Fruit fly (Drosophila melanogaster) whole organism, embryonic: ENCODE measurements around the gene PolG2.

ENCODE experiments used
- Abd-B ChIP-seq: fragments of 200-800 bp; sonication (Bioruptor generic); optimal IDR thresholded peaks from 2 replicates; lab custom pipeline; 2018; ENCODE audit warnings: missing biosample characterization, mild to moderate bottlenecking, missing genetic modification characterization, moderate library complexity
- Atf3 ChIP-seq: fragments of 200-800 bp; sonication (Bioruptor generic); optimal IDR thresholded peaks from 3 replicates; lab custom pipeline; 2016; ENCODE audit warnings: missing biosample characterization, missing genetic modification characterization
- Awh ChIP-seq: fragments of 200-800 bp; sonication (Bioruptor generic); IDR thresholded peaks from 2 replicates; pipeline ENCODE4, ENCODE4 v1.3.6; 2022; ENCODE audit warnings: missing biosample characterization, missing genetic modification characterization
- BEAF-32 ChIP-seq: fragments of 200-800 bp; sonication (Bioruptor generic); optimal IDR thresholded peaks from 3 replicates; lab custom pipeline; 2017; ENCODE audit warnings: missing biosample characterization, missing genetic modification characterization, mild to moderate bottlenecking, moderate library complexity, missing genetic modification reagents
- CG10267 ChIP-seq: fragments of 200-800 bp; sonication (Bioruptor generic); optimal IDR thresholded peaks from 2 replicates; lab custom pipeline; 2018; ENCODE audit warnings: missing biosample characterization, mild to moderate bottlenecking, missing genetic modification characterization, moderate library complexity
- CG10979 ChIP-seq: fragments of 200-800 bp; sonication (Bioruptor generic); optimal IDR thresholded peaks from 2 replicates; lab custom pipeline; 2018; ENCODE audit warnings: missing biosample characterization, mild to moderate bottlenecking, missing genetic modification characterization, moderate library complexity
- CG14014 ChIP-seq: fragments of 200-800 bp; sonication (Bioruptor generic); IDR thresholded peaks from 2 replicates; pipeline ENCODE4 v1.3.6; 2022; ENCODE audit warnings: missing biosample characterization, missing genetic modification characterization
- CG14860 ChIP-seq: fragments of 200-800 bp; sonication (Bioruptor generic); IDR thresholded peaks from 3 replicates; pipeline ENCODE4 v1.3.6; 2022; ENCODE audit warnings: missing biosample characterization, missing genetic modification characterization; ENCODE audit not compliant: partially characterized antibody
- CG17802 ChIP-seq: fragments of 200-800 bp; sonication (Bioruptor generic); optimal IDR thresholded peaks from 2 replicates; lab custom pipeline; 2018; ENCODE audit warnings: missing biosample characterization, mild to moderate bottlenecking, missing genetic modification characterization, moderate library complexity
- CG17829 ChIP-seq: fragments of 200-800 bp; optimal IDR thresholded peaks from 2 replicates; lab custom pipeline; 2019; ENCODE audit warnings: missing biosample characterization, mild to moderate bottlenecking, missing genetic modification characterization, moderate library complexity
- CG18619 ChIP-seq: fragments of 200-800 bp; sonication (Bioruptor generic); optimal IDR thresholded peaks from 3 replicates; lab custom pipeline; 2017; ENCODE audit warnings: missing biosample characterization, mild to moderate bottlenecking, missing genetic modification characterization
- CG3726 ChIP-seq: fragments of 200-800 bp; sonication (Bioruptor generic); IDR thresholded peaks from 3 replicates; pipeline ENCODE4, ENCODE4 v1.3.6; 2022; ENCODE audit warnings: missing biosample characterization, missing genetic modification characterization
- CG3995 ChIP-seq: fragments of 200-800 bp; sonication (Bioruptor generic); optimal IDR thresholded peaks from 3 replicates; lab custom pipeline; 2016; ENCODE audit warnings: missing biosample characterization, missing genetic modification characterization
- CG4707 ChIP-seq: fragments of 200-800 bp; sonication (Bioruptor generic); optimal IDR thresholded peaks from 2 replicates; lab custom pipeline; 2018; ENCODE audit warnings: missing biosample characterization, mild to moderate bottlenecking, missing genetic modification characterization, moderate library complexity
- CG6654 ChIP-seq: fragments of 200-800 bp; sonication (Bioruptor generic); optimal IDR thresholded peaks from 2 replicates; lab custom pipeline; 2017; ENCODE audit warnings: missing biosample characterization, mild to moderate bottlenecking, missing genetic modification characterization
- CG6765 ChIP-seq: fragments of 200-800 bp; sonication (Bioruptor generic); optimal IDR thresholded peaks from 3 replicates; lab custom pipeline; 2017; ENCODE audit warnings: missing biosample characterization, mild to moderate bottlenecking, missing genetic modification characterization
- CG6854 ChIP-seq: fragments of 200-800 bp; sonication (Bioruptor generic); optimal IDR thresholded peaks from 3 replicates; lab custom pipeline; 2017; ENCODE audit warnings: missing biosample characterization, mild to moderate bottlenecking, missing genetic modification characterization
- CG8089 ChIP-seq: fragments of 200-800 bp; sonication (Bioruptor generic); optimal IDR thresholded peaks from 3 replicates; lab custom pipeline; 2016; ENCODE audit warnings: missing biosample characterization, missing genetic modification characterization
- CG8388 ChIP-seq: fragments of 200-800 bp; sonication (Bioruptor generic); optimal IDR thresholded peaks from 2 replicates; lab custom pipeline; 2019; ENCODE audit warnings: missing biosample characterization, mild to moderate bottlenecking, missing genetic modification characterization, moderate library complexity
- D19B ChIP-seq: fragments of 200-800 bp; sonication (Bioruptor generic); optimal IDR thresholded peaks from 2 replicates; lab custom pipeline; 2017; ENCODE audit warnings: missing biosample characterization, mild to moderate bottlenecking, missing genetic modification characterization
- H2.0 ChIP-seq: fragments of 200-800 bp; sonication (Bioruptor generic); IDR thresholded peaks from 2 replicates; pipeline ENCODE4 v1.3.6; 2022; ENCODE audit warnings: missing biosample characterization, missing genetic modification characterization
- Max ChIP-seq: fragments of 200-800 bp; sonication (Bioruptor generic); optimal IDR thresholded peaks from 2 replicates; lab custom pipeline; 2016; ENCODE audit warnings: missing biosample characterization, mild to moderate bottlenecking, missing genetic modification characterization
- Mrtf ChIP-seq: fragments of 200-800 bp; sonication (Bioruptor generic); IDR thresholded peaks from 3 replicates; pipeline ENCODE4 v1.3.6; 2022; ENCODE audit warnings: missing biosample characterization, missing genetic modification characterization
- Nf-YC ChIP-seq: fragments of 200-800 bp; optimal IDR thresholded peaks from 3 replicates; lab custom pipeline; 2019; ENCODE audit warnings: missing biosample characterization, mild to moderate bottlenecking, missing genetic modification characterization, moderate library complexity
- Ptx1 ChIP-seq: fragments of 200-800 bp; sonication (Bioruptor generic); IDR thresholded peaks from 2 replicates; pipeline ENCODE4 v1.3.6; 2022; ENCODE audit warnings: missing biosample characterization, missing genetic modification characterization
- Ravus ChIP-seq: fragments of 200-800 bp; sonication (Bioruptor generic); IDR thresholded peaks from 2 replicates; pipeline ENCODE4 v1.3.6; 2022; ENCODE audit warnings: missing biosample characterization, missing genetic modification characterization
- Sox102F ChIP-seq: fragments of 200-800 bp; sonication (Bioruptor generic); optimal IDR thresholded peaks from 2 replicates; lab custom pipeline; 2018; ENCODE audit warnings: missing biosample characterization, mild to moderate bottlenecking, missing genetic modification characterization, moderate library complexity
- al ChIP-seq: fragments of 200-800 bp; sonication (Bioruptor generic); IDR thresholded peaks from 2 replicates; pipeline ENCODE4 v1.3.6; 2022; ENCODE audit warnings: missing biosample characterization, missing genetic modification characterization
- bab2 ChIP-seq: fragments of 200-800 bp; sonication (Bioruptor generic); optimal IDR thresholded peaks from 2 replicates; lab custom pipeline; 2016; ENCODE audit warnings: missing biosample characterization, missing genetic modification characterization
- bigmax ChIP-seq: fragments of 200-800 bp; sonication (Bioruptor generic); optimal IDR thresholded peaks from 2 replicates; lab custom pipeline; 2018; ENCODE audit warnings: missing biosample characterization, mild to moderate bottlenecking, missing genetic modification characterization
- bowl ChIP-seq: fragments of 200-800 bp; sonication (Bioruptor generic); IDR thresholded peaks from 2 replicates; pipeline ENCODE4 v1.3.6; 2022; ENCODE audit warnings: missing biosample characterization, missing genetic modification characterization
- cas ChIP-seq: fragments of 200-800 bp; sonication (Bioruptor generic); IDR thresholded peaks from 2 replicates; pipeline ENCODE4 v1.3.6; 2022; ENCODE audit warnings: missing biosample characterization, missing genetic modification characterization
- disco-r ChIP-seq: fragments of 200-800 bp; sonication (Bioruptor generic); optimal IDR thresholded peaks from 2 replicates; lab custom pipeline; 2016; ENCODE audit warnings: missing biosample characterization, missing genetic modification characterization
- dmrt99B ChIP-seq: fragments of 200-800 bp; sonication (Bioruptor generic); optimal IDR thresholded peaks from 2 replicates; lab custom pipeline; 2018; ENCODE audit warnings: missing biosample characterization, mild to moderate bottlenecking, missing genetic modification characterization, moderate library complexity
- ewg ChIP-seq: fragments of 200-800 bp; sonication (Bioruptor generic); optimal IDR thresholded peaks from 3 replicates; lab custom pipeline; 2017; ENCODE audit warnings: mild to moderate bottlenecking, missing biosample characterization, missing genetic modification reagents, missing genetic modification characterization
- fd102C ChIP-seq: fragments of 200-800 bp; sonication (Bioruptor generic); optimal IDR thresholded peaks from 2 replicates; lab custom pipeline; 2018; ENCODE audit warnings: missing biosample characterization, mild to moderate bottlenecking, missing genetic modification characterization, moderate library complexity
- fd96Cb ChIP-seq: fragments of 200-800 bp; sonication (Bioruptor generic); optimal IDR thresholded peaks from 2 replicates; lab custom pipeline; 2018; ENCODE audit warnings: missing biosample characterization, mild to moderate bottlenecking, missing genetic modification characterization, moderate library complexity
- jigr1 ChIP-seq: fragments of 200-800 bp; sonication (Bioruptor generic); IDR thresholded peaks from 3 replicates; pipeline ENCODE4 v1.3.6; 2022; ENCODE audit warnings: missing biosample characterization, missing genetic modification characterization
- kay ChIP-seq: fragments of 200-800 bp; sonication (Bioruptor generic); optimal IDR thresholded peaks from 2 replicates; lab custom pipeline; 2016; ENCODE audit warnings: missing biosample characterization, missing genetic modification characterization
- knrl ChIP-seq: fragments of 200-800 bp; sonication (Bioruptor generic); IDR thresholded peaks from 3 replicates; pipeline ENCODE4 v1.3.6; 2022; ENCODE audit warnings: missing biosample characterization, missing genetic modification characterization; ENCODE audit not compliant: partially characterized antibody
- oc ChIP-seq: fragments of 200-800 bp; sonication (Bioruptor generic); optimal IDR thresholded peaks from 2 replicates; lab custom pipeline; 2018; ENCODE audit warnings: missing biosample characterization, mild to moderate bottlenecking, missing genetic modification characterization, moderate library complexity
- pzg ChIP-seq: fragments of 200-800 bp; sonication (Bioruptor generic); optimal IDR thresholded peaks from 3 replicates; lab custom pipeline; 2018; ENCODE audit warnings: missing biosample characterization, mild to moderate bottlenecking, missing genetic modification characterization, moderate library complexity
- sens-2 ChIP-seq: fragments of 200-800 bp; sonication (Bioruptor generic); IDR thresholded peaks from 2 replicates; pipeline ENCODE4 v1.3.6; 2022; ENCODE audit warnings: missing biosample characterization, missing genetic modification characterization
- sqz ChIP-seq: fragments of 200-800 bp; sonication (Bioruptor generic); optimal IDR thresholded peaks from 3 replicates; lab custom pipeline; 2018; ENCODE audit warnings: missing biosample characterization, mild to moderate bottlenecking, missing genetic modification characterization
- ssp ChIP-seq: fragments of 200-800 bp; sonication (Bioruptor generic); IDR thresholded peaks from 2 replicates; pipeline ENCODE4 v1.3.6; 2022; ENCODE audit warnings: missing biosample characterization, missing genetic modification characterization
- tll ChIP-seq, 2 experiments: fragments of 200-800 bp in 1 of 2; fragments of >200 bp in 1 of 2; sonication (Bioruptor generic) in 1 of 2; optimal IDR thresholded peaks; 2 replicates each; lab custom pipeline; 2017 to 2019; ENCODE audit warnings: missing biosample characterization in 2 of 2, missing genetic modification characterization in 2 of 2, mild to moderate bottlenecking in 1 of 2, moderate library complexity in 1 of 2
- tna ChIP-seq: fragments of 200-800 bp; sonication (Bioruptor generic); IDR thresholded peaks from 2 replicates; pipeline ENCODE4 v1.3.6; 2022; ENCODE audit warnings: missing biosample characterization, missing genetic modification characterization; ENCODE audit not compliant: partially characterized antibody
- tup ChIP-seq: fragments of 200-800 bp; sonication (Bioruptor generic); optimal IDR thresholded peaks from 2 replicates; lab custom pipeline; 2016; ENCODE audit warnings: missing biosample characterization, mild to moderate bottlenecking, missing genetic modification characterization, moderate library complexity
- vnd ChIP-seq: fragments of 200-800 bp; sonication (Bioruptor generic); IDR thresholded peaks from 3 replicates; pipeline ENCODE4 v1.3.6; 2022; ENCODE audit warnings: missing biosample characterization, missing genetic modification characterization; ENCODE audit not compliant: partially characterized antibody
- z ChIP-seq: fragments of 200-800 bp; sonication (Bioruptor generic); IDR thresholded peaks from 3 replicates; pipeline ENCODE4 v1.3.6; 2022; ENCODE audit warnings: missing biosample characterization, missing genetic modification characterization

PolG2 gene

dm6 chr2L:13833058-13833457, at the start of gene PolG2, which contains the start of the genes GatC and Polr2C (continued):
- TF ChIP-seq tll (GFP tag; optimal IDR thresholded peaks at IDR 0.05; lab: Kevin White, UChicago) (no peak), sens-2 (GFP tag; lab: Robert Waterston, UW) (no peak), fd96Cb (no peak), CG17829 (tag; lab: Kevin White, UChicago) (peak; percentile 53), disco-r (GFP tag; lab: Kevin White, UChicago) (no peak), dmrt99B (tag; lab: Kevin White, UChicago) (no peak), CG4707 (no peak), bigmax (no peak), CG14860 (GFP tag; lab: Robert Waterston, UW) (peak; percentile 76), Mrtf (GFP tag; lab: Robert Waterston, UW) (no peak), ssp (peak; percentile 79), pzg (peak; percentile 72), Awh (GFP tag; lab: Robert Waterston, UW) (no peak), CG14014 (peak; percentile 43; the same call in 1 of the 2 replicates), knrl (GFP tag; lab: Robert Waterston, UW) (peak; percentile 81), CG6765 (GFP tag; lab: Kevin White, UChicago) (no peak), CG17802 (tag; lab: Kevin White, UChicago) (peak; percentile 37), z (GFP tag; lab: Robert Waterston, UW) (no peak), al (GFP tag; lab: Robert Waterston, UW) (peak; percentile 33; the same call in 1 of the 2 replicates), CG3726 (GFP tag; lab: Robert Waterston, UW) (no peak), CG10267 (tag; lab: Kevin White, UChicago) (peak; percentile 35), bowl (GFP tag; lab: Robert Waterston, UW) (0 out of 2 replicates have a peak, but pooled peaks have one; percentile 4), CG8089 (GFP tag; lab: Kevin White, UChicago) (peak; percentile 12), D19B (GFP tag; lab: Kevin White, UChicago) (no peak), CG6854 (no peak), Ptx1 (GFP tag; lab: Robert Waterston, UW) (peak; percentile 60), kay (GFP tag; lab: Kevin White, UChicago) (no peak), Sox102F (GFP tag; lab: Kevin White, UChicago) (no peak), Nf-YC (tag; lab: Kevin White, UChicago) (no peak), H2.0 (peak; percentile 31; the same call in 1 of the 2 replicates), vnd (GFP tag; lab: Robert Waterston, UW) (peak; percentile 82), Max (GFP tag; lab: Kevin White, UChicago) (peak; percentile 2), sqz (GFP tag; lab: Kevin White, UChicago) (no peak), CG3995 (GFP tag; lab: Kevin White, UChicago) (peak; percentile 42), CG18619 (no peak), tna (GFP tag; lab: Robert Waterston, UW) (peak; percentile 90), tup (GFP tag; lab: Kevin White, UChicago) (no peak), CG8388 (GFP tag; lab: Kevin White, UChicago) (peak; percentile 50), Ravus (GFP tag; lab: Robert Waterston, UW) (no peak), ewg (no peak), CG10979 (tag; lab: Kevin White, UChicago) (no peak), jigr1 (GFP tag; lab: Robert Waterston, UW) (no peak), CG6654 (GFP tag; lab: Kevin White, UChicago) (no peak), Abd-B (GFP tag; lab: Kevin White, UChicago) (peak; percentile 36), bab2 (peak; percentile 41), oc (tag; lab: Kevin White, UChicago) (no peak), cas (GFP tag; lab: Robert Waterston, UW) (no peak), fd102C (GFP tag; lab: Kevin White, UChicago) (no peak), BEAF-32 (GFP tag; lab: Kevin White, UChicago) (peak; percentile 77), Atf3 (GFP tag; lab: Kevin White, UChicago) (peak; percentile 35)
